Worm (Caenorhabditis elegans): ENCODE measurements around the gene R05G9.5.

ce11 chrII:6522622-6523254 lies 22.7 kb upstream of the R05G9.5 start:
- TF ChIP-seq ets-7 (tag; optimal IDR thresholded peaks at IDR 0.05) (no peak), pes-1 (GFP tag; IDR thresholded peaks at IDR 0.05) (no peak), scrt-1 (GFP tag; IDR thresholded peaks at IDR 0.05) (no peak), F13C5.2 (tag; optimal IDR thresholded peaks at IDR 0.05) (no peak), hmbx-1 (tag; optimal IDR thresholded peaks at IDR 0.05) (no peak), flt-1 (GFP tag; IDR thresholded peaks at IDR 0.05) (0 out of 2 replicates have a peak, but pooled peaks have one; percentile 23), ceh-36 (tag; optimal IDR thresholded peaks at IDR 0.05) (no peak), tbx-37 (GFP tag; conservative IDR thresholded peaks at IDR 0.05) (no peak; the same call in 1 of the 2 replicates), ama-1 (optimal IDR thresholded peaks at IDR 0.05) (no peak), tra-4 (tag; optimal IDR thresholded peaks at IDR 0.05) (no peak), B0310.2 (tag; optimal IDR thresholded peaks at IDR 0.05) (no peak), ceh-13 (GFP tag; optimal IDR thresholded peaks at IDR 0.05) (no peak), hmg-4 (GFP tag; optimal IDR thresholded peaks at IDR 0.05) (peak; percentile 80)
